Worm (Caenorhabditis elegans): Measurements from ENCODE around the gene nas-17.

DNA sequence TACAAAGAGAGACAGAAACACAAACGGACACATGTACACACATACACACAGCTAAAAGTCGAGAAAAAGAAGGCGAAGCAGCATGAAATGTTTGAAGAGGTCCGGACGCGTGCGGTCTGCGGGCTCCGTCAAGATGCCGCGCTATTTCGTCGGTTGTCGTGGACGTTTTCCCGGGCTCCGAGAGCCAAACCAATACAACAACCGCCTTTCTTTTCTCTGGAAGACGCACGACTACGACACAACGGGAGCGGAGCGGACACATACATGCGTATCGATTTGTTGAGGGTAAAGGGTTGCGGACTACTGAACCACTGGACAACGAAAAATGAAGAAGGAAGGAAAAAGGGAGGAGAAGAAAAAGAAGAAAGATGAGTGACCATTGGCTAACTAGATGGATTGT, 46.7 kb downstream of the nas-17 start:
- peak; percentile 35 for TF ChIP-seq him-1 (tag; optimal IDR thresholded peaks at IDR 0.05)
- TF ChIP-seq W03F9.2 (tag; optimal IDR thresholded peaks at IDR 0.05) = no peak

Measured in whole organism, L4/young adult.